Worm (Caenorhabditis elegans): ENCODE results near the gene srg-15.

ce11 chrII:8730281-8730680, 20.1 kb upstream of the srg-15 start:
- TF ChIP-seq F13C5.2 (tag; optimal IDR thresholded peaks at IDR 0.05): no peak
- no peak for TF ChIP-seq tra-4 (tag; optimal IDR thresholded peaks at IDR 0.05)
- no peak for TF ChIP-seq B0310.2 (tag; optimal IDR thresholded peaks at IDR 0.05)
- no peak for TF ChIP-seq flt-1 (GFP tag; IDR thresholded peaks at IDR 0.05)
- TF ChIP-seq scrt-1 (GFP tag; IDR thresholded peaks at IDR 0.05): no peak
- TF ChIP-seq ama-1 (optimal IDR thresholded peaks at IDR 0.05): no peak
- TF ChIP-seq ets-7 (tag; optimal IDR thresholded peaks at IDR 0.05): no peak
- TF ChIP-seq tbx-11 (GFP tag; IDR thresholded peaks at IDR 0.05): no peak
- TF ChIP-seq tbx-37 (GFP tag; conservative IDR thresholded peaks at IDR 0.05): no peak
- no peak for TF ChIP-seq ceh-36 (tag; optimal IDR thresholded peaks at IDR 0.05)
- TF ChIP-seq pes-1 (GFP tag; IDR thresholded peaks at IDR 0.05): no peak
